Worm (Caenorhabditis elegans) whole organism, L4 larva: ENCODE results near the gene Y54G2A.38.

Source experiments
- D1046.2 ChIP-seq: fragments of 200-800 bp; sonication (Bioruptor generic); IDR thresholded peaks from 2 replicates; pipeline ENCODE4 v1.3.6; 2022; ENCODE audit warnings: missing genetic modification characterization, missing compliant biosample characterization
- F49E8.2 ChIP-seq: sonication (generic microtip); optimal IDR thresholded peaks from 2 replicates; lab custom pipeline; 2016; ENCODE audit warnings: missing compliant biosample characterization, mild to moderate bottlenecking, missing genetic modification characterization, borderline replicate concordance
- hif-1 ChIP-seq, 2 experiments: sonication (generic microtip); optimal IDR thresholded peaks; 2 replicates each; lab custom pipeline; 2016 to 2017; ENCODE audit warnings: missing compliant biosample characterization in 2 of 2, missing genetic modification characterization in 2 of 2, missing genetic modification reagents in 2 of 2, missing genotype in 2 of 2, mild to moderate bottlenecking in 1 of 2
- zfp-3 ChIP-seq: fragments of 200-800 bp; sonication (Bioruptor generic); conservative IDR thresholded peaks from 2 replicates; pipeline ENCODE4 v1.3.6; 2022; ENCODE audit warnings: missing genetic modification reagents, missing genetic modification characterization, missing compliant biosample characterization

- TF ChIP-seq F49E8.2 (tag; lab: Kevin White, UChicago) (no peak), hif-1 (tag; optimal IDR thresholded peaks at IDR 0.05; lab: Kevin White, UChicago) (no peak), D1046.2 (GFP tag; lab: Robert Waterston, UW) (no peak), zfp-3 (GFP tag; lab: Robert Waterston, UW) (no peak)
These were observed 14.2 kb downstream of the Y54G2A.38 start for ce11 chrIV:2773382-2773979.
